Fruit fly (Drosophila melanogaster) whole organism: ENCODE data around the gene GstD10.

Source experiments
- CG8478 ChIP-seq: fragments of >200 bp; optimal IDR thresholded peaks from 2 replicates; lab custom pipeline; 2018; ENCODE audit warnings: inconsistent platforms
- Dll ChIP-seq: fragments of >200 bp; optimal IDR thresholded peaks from 2 replicates; lab custom pipeline; 2017
- EcR ChIP-seq, 2 experiments: fragments of >200 bp; optimal IDR thresholded peaks; 2 replicates each; lab custom pipeline; 2017; ENCODE audit warnings: missing biosample characterization in 2 of 2, missing genetic modification characterization in 2 of 2, missing genetic modification reagents in 2 of 2
- pan ChIP-seq: fragments of >200 bp; optimal IDR thresholded peaks from 2 replicates; lab custom pipeline; 2017
- psq ChIP-seq: fragments of >200 bp; optimal IDR thresholded peaks from 2 replicates; lab custom pipeline; 2017
- usp ChIP-seq: fragments of >200 bp; optimal IDR thresholded peaks from 2 replicates; lab custom pipeline; 2017; ENCODE audit warnings: missing biosample characterization, missing genetic modification characterization, mixed read lengths

dm6 chr3R:12384274-12384673 is 18.7 kb upstream of the GstD10 start:
- TF ChIP-seq psq (no peak), usp (no peak), CG8478 (lab: Kevin White, UChicago) (no peak), Dll (lab: Kevin White, UChicago) (no peak), pan (lab: Kevin White, UChicago) (no peak), EcR (GFP tag; optimal IDR thresholded peaks at IDR 0.05; lab: Kevin White, UChicago) (no peak)
